Worm (Caenorhabditis elegans) whole organism, mixed stage, embryonic: ENCODE results near the gene srb-13.
"Not testable (repeated sequence)": the region's sequence is repeated elsewhere in the genome, so short reads cannot be mapped to it uniquely, and the experiment has no call there.

Experiments
- bed-3 ChIP-seq: fragments of 200-800 bp; sonication (Bioruptor generic); optimal IDR thresholded peaks from 3 replicates; lab custom pipeline; 2018; ENCODE audit warnings: mild to moderate bottlenecking, missing genetic modification characterization, moderate library complexity, missing compliant biosample characterization
- blmp-1 ChIP-seq: fragments of 150-350 bp; optimal IDR thresholded peaks from 2 replicates; lab custom pipeline; 2014; ENCODE audit warnings: missing biosample characterization, missing genetic modification characterization
- ceh-39 ChIP-seq: fragments of 150-350 bp; optimal IDR thresholded peaks from 2 replicates; lab custom pipeline; 2014; ENCODE audit warnings: missing biosample characterization, missing genetic modification characterization
- ceh-43 ChIP-seq: fragments of 200-800 bp; sonication (Bioruptor generic); optimal IDR thresholded peaks from 2 replicates; lab custom pipeline; 2018; ENCODE audit warnings: mild to moderate bottlenecking, missing genetic modification characterization, moderate library complexity, missing compliant biosample characterization
- ceh-83 ChIP-seq: fragments of 200-800 bp; sonication (Bioruptor generic); optimal IDR thresholded peaks from 2 replicates; lab custom pipeline; 2018; ENCODE audit warnings: mild to moderate bottlenecking, missing genetic modification characterization, missing compliant biosample characterization
- ces-1 ChIP-seq: fragments of 150-350 bp; optimal IDR thresholded peaks from 2 replicates; lab custom pipeline; 2014; ENCODE audit warnings: missing biosample characterization, missing genetic modification reagents, missing genetic modification characterization
- cnd-1 ChIP-seq: fragments of 200-800 bp; sonication (Bioruptor generic); optimal IDR thresholded peaks from 2 replicates; lab custom pipeline; 2018; ENCODE audit warnings: mild to moderate bottlenecking, missing genetic modification characterization, missing compliant biosample characterization
- elt-3 ChIP-seq: fragments of 150-350 bp; optimal IDR thresholded peaks from 2 replicates; lab custom pipeline; 2014; ENCODE audit warnings: missing biosample characterization, missing genetic modification characterization
- flh-1 ChIP-seq: fragments of 200-800 bp; sonication (Bioruptor generic); optimal IDR thresholded peaks from 2 replicates; lab custom pipeline; 2018; ENCODE audit warnings: mild to moderate bottlenecking, missing genetic modification characterization, moderate library complexity, missing compliant biosample characterization
- ham-2 ChIP-seq: fragments of 200-800 bp; sonication (Bioruptor generic); optimal IDR thresholded peaks from 2 replicates; lab custom pipeline; 2018; ENCODE audit warnings: mild to moderate bottlenecking, missing genetic modification characterization, missing compliant biosample characterization
- hlh-1 ChIP-seq: fragments of 150-350 bp; optimal IDR thresholded peaks from 2 replicates; lab custom pipeline; 2014; ENCODE audit warnings: missing biosample characterization, missing genetic modification reagents, missing genetic modification characterization
- lin-32 ChIP-seq: fragments of 200-800 bp; sonication (Bioruptor generic); optimal IDR thresholded peaks from 2 replicates; lab custom pipeline; 2018; ENCODE audit warnings: mild to moderate bottlenecking, missing genetic modification characterization, missing compliant biosample characterization
- lsy-2 ChIP-seq: fragments of 150-350 bp; optimal IDR thresholded peaks from 2 replicates; lab custom pipeline; 2014; ENCODE audit warnings: missing biosample characterization, missing genetic modification characterization
- mab-5 ChIP-seq: fragments of 150-350 bp; optimal IDR thresholded peaks from 2 replicates; lab custom pipeline; 2014; ENCODE audit warnings: missing biosample characterization, missing genetic modification characterization
- mls-2 ChIP-seq: sonication (generic microtip); optimal IDR thresholded peaks from 2 replicates; lab custom pipeline; 2016; ENCODE audit warnings: mild to moderate bottlenecking, missing genetic modification characterization, moderate library complexity, missing compliant biosample characterization
- nhr-12 ChIP-seq: fragments of 150-350 bp; optimal IDR thresholded peaks from 2 replicates; lab custom pipeline; 2014; ENCODE audit warnings: missing biosample characterization, missing genetic modification characterization
- nhr-237 ChIP-seq: fragments of 150-350 bp; optimal IDR thresholded peaks from 2 replicates; lab custom pipeline; 2014; ENCODE audit warnings: missing biosample characterization, missing genetic modification characterization
- nhr-28 ChIP-seq: fragments of 150-350 bp; optimal IDR thresholded peaks from 2 replicates; lab custom pipeline; 2014; ENCODE audit warnings: missing biosample characterization, missing genetic modification characterization
- nhr-76 ChIP-seq: sonication (generic microtip); optimal IDR thresholded peaks from 2 replicates; lab custom pipeline; 2017; ENCODE audit warnings: missing biosample characterization, missing genetic modification characterization
- pha-4 ChIP-seq: fragments of 150-350 bp; optimal IDR thresholded peaks from 2 replicates; lab custom pipeline; 2018; ENCODE audit warnings: missing biosample characterization, missing genetic modification reagents, missing genetic modification characterization
- sem-2 ChIP-seq: fragments of 200-800 bp; sonication (Bioruptor generic); optimal IDR thresholded peaks from 2 replicates; lab custom pipeline; 2018; ENCODE audit warnings: mild to moderate bottlenecking, missing genetic modification characterization, missing compliant biosample characterization
- snpc-4 ChIP-seq: fragments of 150-350 bp; optimal IDR thresholded peaks from 2 replicates; lab custom pipeline; 2014; ENCODE audit warnings: missing biosample characterization, missing genetic modification characterization
- tbx-8 ChIP-seq: fragments of 200-800 bp; sonication (Bioruptor generic); optimal IDR thresholded peaks from 2 replicates; lab custom pipeline; 2018; ENCODE audit warnings: mild to moderate bottlenecking, missing genetic modification characterization, moderate library complexity, missing compliant biosample characterization
- unc-120 ChIP-seq: sonication (generic microtip); optimal IDR thresholded peaks from 2 replicates; lab custom pipeline; 2017; ENCODE audit warnings: missing genetic modification characterization, missing compliant biosample characterization; ENCODE audit not compliant: poor library complexity, severe bottlenecking
- unc-39 ChIP-seq: fragments of 150-350 bp; optimal IDR thresholded peaks from 2 replicates; lab custom pipeline; 2014; ENCODE audit warnings: missing biosample characterization, missing genetic modification characterization
- unc-62 ChIP-seq: fragments of 150-350 bp; optimal IDR thresholded peaks from 2 replicates; lab custom pipeline; 2014; ENCODE audit warnings: missing biosample characterization, missing genetic modification reagents, missing genetic modification characterization
- ztf-11 ChIP-seq: fragments of 150-350 bp; optimal IDR thresholded peaks from 2 replicates; lab custom pipeline; 2014; ENCODE audit warnings: missing biosample characterization, missing genetic modification characterization

srb-13 gene

DNA sequence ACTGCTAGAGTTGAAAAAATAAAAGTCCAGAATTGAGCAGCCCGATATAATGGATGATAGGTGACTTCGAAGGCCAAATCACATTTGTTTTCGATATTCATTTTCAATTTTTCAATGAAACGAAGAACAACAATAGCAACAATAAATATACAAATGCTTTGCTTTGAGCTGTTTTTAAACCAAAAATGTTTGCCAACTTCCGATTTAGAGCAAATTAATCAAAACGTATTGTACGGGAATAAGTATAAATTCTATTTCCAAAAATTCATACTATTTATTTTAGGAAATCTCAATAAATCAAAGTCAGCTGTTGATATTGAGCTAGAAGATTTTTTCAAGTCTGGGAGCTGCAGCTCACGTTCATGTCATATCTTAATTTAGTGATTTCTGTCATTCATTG, 13.5 kb upstream of the srb-13 start, which contains the start of gene srb-1:
srb-1 (minus strand) TSS at position 101 of the 400 bp plus-strand sequence.
- TF ChIP-seq flh-1 (no peak), nhr-237 (no peak), mab-5 (tag; lab: Kevin White, UChicago) (no peak), ces-1 (GFP tag; lab: Kevin White, UChicago) (no peak), mls-2 (tag; lab: Kevin White, UChicago) (no peak), lsy-2 (tag; lab: Kevin White, UChicago) (no peak), nhr-28 (no peak), unc-39 (tag; lab: Kevin White, UChicago) (no peak), snpc-4 (no peak), tbx-8 (GFP tag; lab: Kevin White, UChicago) (no peak), blmp-1 (tag; lab: Kevin White, UChicago) (no peak), elt-3 (tag; lab: Kevin White, UChicago) (no peak)

DNA sequence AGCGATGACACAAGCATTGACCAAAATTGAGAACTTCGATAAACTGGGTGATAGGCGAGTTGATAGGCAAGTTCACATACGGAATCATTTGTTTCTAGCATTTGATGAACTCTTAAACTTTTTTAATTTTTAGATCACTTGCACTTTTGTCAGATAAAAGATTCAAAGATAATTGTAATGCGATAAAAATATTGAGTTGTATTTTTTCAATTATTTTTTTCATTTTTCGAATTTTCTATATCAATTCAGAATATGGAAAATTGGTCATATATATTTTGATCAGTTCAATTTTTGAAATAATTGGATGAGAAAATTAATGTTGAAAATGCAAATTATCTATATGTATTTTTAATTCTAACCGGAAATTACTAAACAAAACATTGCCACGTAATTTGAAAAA, 9.3 kb upstream of the srb-13 start, which contains the start of gene srb-3:
srb-3 (minus strand) TSS at position 101 of the 400 bp plus-strand sequence.
- no peak for TF ChIP-seq ztf-11 (tag; lab: Kevin White, UChicago)
- no peak for TF ChIP-seq ces-1 (GFP tag; lab: Kevin White, UChicago)
- TF ChIP-seq ceh-39 (tag; lab: Kevin White, UChicago), result no peak
- no peak for TF ChIP-seq lsy-2 (tag; lab: Kevin White, UChicago)
- no peak for TF ChIP-seq ceh-43 (GFP tag; lab: Kevin White, UChicago)
- no peak for TF ChIP-seq cnd-1 (tag; lab: Kevin White, UChicago)
- no peak for TF ChIP-seq unc-120 (tag; lab: Kevin White, UChicago)
- TF ChIP-seq sem-2, result no peak
- TF ChIP-seq nhr-28, result no peak
- no peak for TF ChIP-seq lin-32 (GFP tag; lab: Kevin White, UChicago)
- no peak for TF ChIP-seq blmp-1 (tag; lab: Kevin White, UChicago)
- no peak for TF ChIP-seq bed-3 (GFP tag; lab: Kevin White, UChicago)

DNA sequence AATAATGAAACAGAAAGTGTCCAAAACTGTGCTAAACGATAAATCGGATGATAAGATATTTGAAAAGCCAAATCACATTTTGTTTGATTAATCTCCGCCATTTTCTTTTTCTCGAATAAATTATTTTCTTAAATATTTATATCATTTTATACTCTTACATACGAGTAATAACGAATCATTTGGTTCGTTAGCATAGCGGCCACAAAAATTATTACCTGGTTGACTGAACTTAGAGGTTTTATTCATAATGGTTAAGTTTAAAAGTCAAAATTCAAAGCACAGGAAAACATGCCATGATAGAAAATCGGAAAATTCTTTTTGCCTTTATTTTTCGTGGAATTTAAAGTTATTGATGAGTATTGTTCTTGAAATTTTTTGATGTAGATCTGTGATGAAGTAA, 5.9 kb upstream of the srb-13 start, which contains the start of gene srb-5:
srb-5 (minus strand) TSS at position 101 of the 400 bp plus-strand sequence.
- no peak for TF ChIP-seq tbx-8 (GFP tag; lab: Kevin White, UChicago)
- TF ChIP-seq flh-1, result no peak
- no peak for TF ChIP-seq cnd-1 (tag; lab: Kevin White, UChicago)
- TF ChIP-seq unc-62 (GFP tag; lab: Kevin White, UChicago), result no peak
- TF ChIP-seq nhr-237, result no peak
- no peak for TF ChIP-seq unc-39 (tag; lab: Kevin White, UChicago)
- TF ChIP-seq bed-3 (GFP tag; lab: Kevin White, UChicago), result no peak
- TF ChIP-seq sem-2, result no peak
- TF ChIP-seq ceh-83 (GFP tag; lab: Kevin White, UChicago), result no peak
- no peak for TF ChIP-seq unc-120 (tag; lab: Kevin White, UChicago)
- TF ChIP-seq ham-2 (GFP tag; lab: Kevin White, UChicago), result no peak
- TF ChIP-seq mab-5 (tag; lab: Kevin White, UChicago), result no peak
- TF ChIP-seq, all 35 proteins: peak for 0

DNA sequence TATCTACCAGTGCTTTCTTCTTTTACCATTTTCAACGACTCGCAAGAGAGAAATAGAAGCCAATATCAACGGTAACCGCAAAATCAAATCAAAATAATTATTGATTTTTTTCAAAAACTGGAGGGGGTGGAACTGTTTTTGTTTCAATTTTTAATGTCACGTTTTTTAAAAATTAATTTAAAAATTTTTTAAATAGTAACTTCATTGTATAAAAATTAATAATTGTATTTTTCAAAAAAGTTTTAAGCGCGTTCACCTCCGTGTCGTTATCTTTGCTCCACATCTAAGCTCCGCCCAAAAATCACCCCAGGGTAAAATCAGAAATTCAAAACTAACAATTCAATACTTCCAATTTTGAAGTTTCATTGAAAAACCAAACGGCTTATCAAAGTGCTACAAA, 3.7 kb upstream of the srb-13 start, which contains the start of gene C27D6.11:
C27D6.11 (minus strand) TSS at position 101 of the 400 bp plus-strand sequence.
- TF ChIP-seq unc-39 (tag; lab: Kevin White, UChicago) (no peak), tbx-8 (GFP tag; lab: Kevin White, UChicago) (no peak), mab-5 (tag; lab: Kevin White, UChicago) (no peak), ham-2 (GFP tag; lab: Kevin White, UChicago) (no peak), nhr-12 (no peak), blmp-1 (tag; lab: Kevin White, UChicago) (no peak), unc-62 (GFP tag; lab: Kevin White, UChicago) (no peak), lsy-2 (tag; lab: Kevin White, UChicago) (no peak), nhr-76 (tag; lab: Kevin White, UChicago) (no peak), ztf-11 (tag; lab: Kevin White, UChicago) (no peak)
- TF ChIP-seq, all 35 proteins: peak for 0

DNA sequence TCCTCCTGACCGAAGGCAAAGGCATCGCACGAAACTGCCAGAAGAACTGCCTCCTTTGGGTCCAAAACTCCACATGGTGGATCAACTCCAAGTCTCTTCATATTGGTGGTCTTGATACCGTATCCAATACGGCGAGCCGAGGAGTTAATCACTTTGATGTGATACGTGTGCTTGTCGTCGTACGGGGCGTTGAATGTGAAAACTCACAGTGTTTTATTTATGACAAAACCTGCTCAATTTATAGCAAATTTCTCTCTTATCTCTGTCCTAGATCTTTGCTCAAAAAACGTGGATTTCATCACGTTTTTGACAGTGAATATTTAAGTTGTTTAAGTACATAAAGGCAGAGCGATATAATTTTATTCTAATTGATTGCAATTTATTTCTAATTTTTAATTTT, 1.3 kb upstream of the srb-13 start, which contains the start of gene F58A6.9:
F58A6.9 (minus strand) TSS at position 101 of the 400 bp plus-strand sequence.
- not testable (repeated sequence) for TF ChIP-seq bed-3 (GFP tag; lab: Kevin White, UChicago); unc-62 (GFP tag; lab: Kevin White, UChicago); unc-120 (tag; lab: Kevin White, UChicago)

DNA sequence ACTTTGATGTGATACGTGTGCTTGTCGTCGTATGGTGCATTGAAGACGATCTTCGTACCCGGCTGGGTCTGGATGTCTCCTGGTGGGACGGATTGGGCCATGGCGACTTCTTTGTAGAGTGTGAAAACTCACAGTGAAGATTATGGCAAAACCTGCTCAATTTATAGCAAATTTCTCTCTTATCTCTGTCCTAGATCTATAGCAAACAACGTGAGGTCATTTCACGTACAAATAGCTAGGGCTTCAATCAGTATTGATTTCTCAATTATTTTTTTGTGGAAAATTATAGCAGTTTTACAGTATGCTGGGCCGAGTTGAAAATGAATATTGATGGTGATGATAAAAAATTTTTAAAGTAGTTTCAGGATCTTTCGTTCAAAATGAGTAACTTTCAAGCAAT, 442 bp downstream of the srb-13 start, which contains the start of gene msp-45:
msp-45 (minus strand) TSS at position 101 of the 400 bp plus-strand sequence.
- TF ChIP-seq cnd-1 (tag; lab: Kevin White, UChicago) (no peak), nhr-12 (no peak), hlh-1 (tag; lab: Kevin White, UChicago) (no peak), blmp-1 (tag; lab: Kevin White, UChicago) (no peak), ztf-11 (tag; lab: Kevin White, UChicago) (no peak), snpc-4 (no peak), sem-2 (no peak), pha-4 (tag; lab: Kevin White, UChicago) (no peak)
- TF ChIP-seq, all 35 proteins: peak for 0
